Fruit fly (Drosophila melanogaster): ENCODE data around the gene CG6885.

The CG6885 gene

dm6 chr3L:18786066-18786426 lies 41.8 kb downstream of the CG6885 start (continued):
- peak; percentile 74; the same call in 2 of the 3 replicates for TF ChIP-seq CG11695 (GFP tag; IDR thresholded peaks at IDR 0.05)
- TF ChIP-seq nau (GFP tag; optimal IDR thresholded peaks at IDR 0.05), result peak; percentile 12
- no peak for TF ChIP-seq abd-A (tag; optimal IDR thresholded peaks at IDR 0.05)
- no peak for TF ChIP-seq MBD-R2 (GFP tag; IDR thresholded peaks at IDR 0.05)
- no peak for TF ChIP-seq CG8089 (GFP tag; optimal IDR thresholded peaks at IDR 0.05)
- no peak for TF ChIP-seq pb (GFP tag; optimal IDR thresholded peaks at IDR 0.05)
- no peak for TF ChIP-seq CG8944 (GFP tag; optimal IDR thresholded peaks at IDR 0.05)
- no peak for TF ChIP-seq CG13624 (GFP tag; optimal IDR thresholded peaks at IDR 0.05)
- TF ChIP-seq HmgD (GFP tag; optimal IDR thresholded peaks at IDR 0.05), result no peak
- peak; percentile 51 for TF ChIP-seq Med (GFP tag)
- TF ChIP-seq amos (GFP tag; IDR thresholded peaks at IDR 0.05; ENCODE audit: partially characterized antibody), result no peak
- TF ChIP-seq CG4854 (GFP tag; optimal IDR thresholded peaks at IDR 0.05), result no peak
- TF ChIP-seq NfI (GFP tag; optimal IDR thresholded peaks at IDR 0.05), result no peak
- TF ChIP-seq Vsx1 (GFP tag; optimal IDR thresholded peaks at IDR 0.05), result no peak
- no peak for TF ChIP-seq CG15601 (tag; optimal IDR thresholded peaks at IDR 0.05)
- TF ChIP-seq CG18011 (GFP tag; optimal IDR thresholded peaks at IDR 0.05), result no peak
- TF ChIP-seq fd3F (GFP tag; optimal IDR thresholded peaks at IDR 0.05), result peak; percentile 10
- peak; percentile 42 for TF ChIP-seq Rfx (GFP tag; IDR thresholded peaks at IDR 0.05)
- peak; percentile 50; the same call in 1 of the 2 replicates for TF ChIP-seq CG43689 (GFP tag; IDR thresholded peaks at IDR 0.05)
- no peak for TF ChIP-seq kay (GFP tag; optimal IDR thresholded peaks at IDR 0.05)
- TF ChIP-seq Trl (optimal IDR thresholded peaks at IDR 0.05), result no peak
- TF ChIP-seq Trl (GFP tag; optimal IDR thresholded peaks at IDR 0.05), result no peak
- TF ChIP-seq slbo (GFP tag; IDR thresholded peaks at IDR 0.05), result peak; percentile 68
- no peak for TF ChIP-seq tio (GFP tag; optimal IDR thresholded peaks at IDR 0.05)
- TF ChIP-seq usp (GFP tag; optimal IDR thresholded peaks at IDR 0.05), result no peak
- no peak for TF ChIP-seq Dad (GFP tag; optimal IDR thresholded peaks at IDR 0.05)
- no peak for TF ChIP-seq CG33557 (GFP tag; optimal IDR thresholded peaks at IDR 0.05)
- no peak for TF ChIP-seq fu2 (GFP tag; optimal IDR thresholded peaks at IDR 0.05)
- TF ChIP-seq caup (GFP tag; optimal IDR thresholded peaks at IDR 0.05; ENCODE audit: severe bottlenecking), result no peak
- TF ChIP-seq rib (GFP tag; IDR thresholded peaks at IDR 0.05), result no peak
- no peak for TF ChIP-seq psq (GFP tag; optimal IDR thresholded peaks at IDR 0.05)
- TF ChIP-seq h (optimal IDR thresholded peaks at IDR 0.05), result no peak
- peak; percentile 24 for TF ChIP-seq CG3281 (GFP tag; optimal IDR thresholded peaks at IDR 0.05)
- no peak for TF ChIP-seq dimm (GFP tag; IDR thresholded peaks at IDR 0.05)
- TF ChIP-seq HHEX (GFP tag; optimal IDR thresholded peaks at IDR 0.05), result peak; percentile 7
- peak; percentile 27; the same call in 1 of the 3 replicates for TF ChIP-seq CG14050 (GFP tag; IDR thresholded peaks at IDR 0.05)
- peak; percentile 43; the same call in 2 of the 3 replicates for TF ChIP-seq B-H1 (GFP tag; IDR thresholded peaks at IDR 0.05)
- TF ChIP-seq pfk (GFP tag; optimal IDR thresholded peaks at IDR 0.05), result no peak
- no peak for TF ChIP-seq Lpt (GFP tag; optimal IDR thresholded peaks at IDR 0.05)
- TF ChIP-seq CG7556 (GFP tag; optimal IDR thresholded peaks at IDR 0.05), result no peak
- no peak for TF ChIP-seq exex (tag; optimal IDR thresholded peaks at IDR 0.05)
- TF ChIP-seq CG2116 (GFP tag; optimal IDR thresholded peaks at IDR 0.05), result no peak
- no peak for TF ChIP-seq CG2875 (GFP tag; optimal IDR thresholded peaks at IDR 0.05)
- TF ChIP-seq CG8478 (optimal IDR thresholded peaks at IDR 0.05), result no peak
- peak; percentile 25 for TF ChIP-seq CG7839 (tag; optimal IDR thresholded peaks at IDR 0.05)
- no peak for TF ChIP-seq nerfin-2 (GFP tag; IDR thresholded peaks at IDR 0.05; ENCODE audit: partially characterized antibody)
- TF ChIP-seq Mrtf (GFP tag; IDR thresholded peaks at IDR 0.05), result no peak
- TF ChIP-seq Atf3 (GFP tag; optimal IDR thresholded peaks at IDR 0.05), result no peak
- TF ChIP-seq Doc2 (GFP tag; IDR thresholded peaks at IDR 0.05), result no peak
- TF ChIP-seq CG10654 (GFP tag; optimal IDR thresholded peaks at IDR 0.05), result no peak
- TF ChIP-seq CG8359 (GFP tag; optimal IDR thresholded peaks at IDR 0.05; ENCODE audit: borderline replicate concordance), result no peak
- TF ChIP-seq CG4424 (GFP tag; optimal IDR thresholded peaks at IDR 0.05), result no peak
- TF ChIP-seq crol (GFP tag; IDR thresholded peaks at IDR 0.05), result no peak

All from whole organism, embryonic.